Worm (Caenorhabditis elegans) whole organism, L3 larva: ENCODE results near the gene ifas-1.

Experiments
- R02D3.7 ChIP-seq: fragments of 150-350 bp; optimal IDR thresholded peaks from 2 replicates; lab custom pipeline; 2014; ENCODE audit warnings: missing biosample characterization, missing genetic modification characterization
- ZK546.5 ChIP-seq: sonication (generic microtip); optimal IDR thresholded peaks from 2 replicates; lab custom pipeline; 2017; ENCODE audit warnings: missing biosample characterization, missing genetic modification characterization
- ceh-16 ChIP-seq: sonication (generic microtip); optimal IDR thresholded peaks from 2 replicates; lab custom pipeline; 2017; ENCODE audit warnings: missing biosample characterization, missing genetic modification characterization
- ceh-28 ChIP-seq: fragments of 150-350 bp; optimal IDR thresholded peaks from 2 replicates; lab custom pipeline; 2014; ENCODE audit warnings: missing biosample characterization, missing genetic modification reagents, missing genetic modification characterization
- ceh-9 ChIP-seq: sonication (generic microtip); optimal IDR thresholded peaks from 2 replicates; lab custom pipeline; 2018; ENCODE audit warnings: missing biosample characterization, missing genetic modification characterization
- egl-27 ChIP-seq: sonication (generic microtip); optimal IDR thresholded peaks from 4 replicates; lab custom pipeline; 2017; ENCODE audit warnings: missing biosample characterization, missing genetic modification reagents, missing genetic modification characterization
- egl-5 ChIP-seq: fragments of 150-350 bp; optimal IDR thresholded peaks from 2 replicates; lab custom pipeline; 2017; ENCODE audit warnings: missing biosample characterization, missing genetic modification reagents, missing genetic modification characterization, inconsistent platforms
- elt-1 ChIP-seq: fragments of 150-350 bp; optimal IDR thresholded peaks from 2 replicates; lab custom pipeline; 2014; ENCODE audit warnings: missing biosample characterization, missing genetic modification characterization
- elt-2 ChIP-seq: sonication (generic microtip); optimal IDR thresholded peaks from 2 replicates; lab custom pipeline; 2016; ENCODE audit warnings: missing genetic modification reagents, mild to moderate bottlenecking, missing genetic modification characterization, missing compliant biosample characterization
- elt-3 ChIP-seq, 3 experiments: fragments of 150-350 bp in 1 of 3; sonication (generic microtip) in 2 of 3; optimal IDR thresholded peaks; 2 replicates in 2 of 3; 4 replicates in 1 of 3; lab custom pipeline; 2014 to 2017; ENCODE audit warnings: missing biosample characterization in 3 of 3, missing genetic modification characterization in 3 of 3
- eor-1 ChIP-seq, 2 experiments: fragments of 150-350 bp; optimal IDR thresholded peaks; 2 replicates each; lab custom pipeline; 2014 to 2018; ENCODE audit warnings: missing biosample characterization in 2 of 2, missing genetic modification characterization in 2 of 2
- fkh-10 ChIP-seq: sonication (generic microtip); optimal IDR thresholded peaks from 2 replicates; lab custom pipeline; 2017; ENCODE audit warnings: missing biosample characterization, missing genetic modification reagents, missing genetic modification characterization
- fkh-2 ChIP-seq: fragments of 150-350 bp; optimal IDR thresholded peaks from 2 replicates; lab custom pipeline; 2014; ENCODE audit warnings: missing biosample characterization, missing genetic modification reagents, missing genetic modification characterization
- hmg-11 ChIP-seq: sonication (generic microtip); optimal IDR thresholded peaks from 2 replicates; lab custom pipeline; 2016; ENCODE audit warnings: missing genetic modification characterization, missing compliant biosample characterization
- jun-1 ChIP-seq: fragments of 150-350 bp; optimal IDR thresholded peaks from 2 replicates; lab custom pipeline; 2014; ENCODE audit warnings: missing biosample characterization, missing genetic modification reagents, missing genetic modification characterization
- lsy-12 ChIP-seq: sonication (generic microtip); optimal IDR thresholded peaks from 2 replicates; lab custom pipeline; 2016; ENCODE audit warnings: mild to moderate bottlenecking, missing genetic modification characterization, missing compliant biosample characterization
- mdl-1 ChIP-seq: fragments of 150-350 bp; optimal IDR thresholded peaks from 2 replicates; lab custom pipeline; 2014; ENCODE audit warnings: missing biosample characterization, missing genetic modification characterization
- mml-1 ChIP-seq: fragments of 150-350 bp; sonication (generic microtip); optimal IDR thresholded peaks from 3 replicates; lab custom pipeline; 2014; ENCODE audit warnings: missing biosample characterization, missing genetic modification characterization
- nhr-11 ChIP-seq: fragments of 150-350 bp; optimal IDR thresholded peaks from 2 replicates; lab custom pipeline; 2014; ENCODE audit warnings: missing biosample characterization, missing genetic modification characterization
- nhr-12 ChIP-seq: fragments of 150-350 bp; optimal IDR thresholded peaks from 2 replicates; lab custom pipeline; 2014; ENCODE audit warnings: missing biosample characterization, missing genetic modification characterization
- nhr-23 ChIP-seq: fragments of 150-350 bp; optimal IDR thresholded peaks from 2 replicates; lab custom pipeline; 2014; ENCODE audit warnings: missing biosample characterization, missing genetic modification reagents, missing genetic modification characterization
- nhr-237 ChIP-seq: fragments of 150-350 bp; optimal IDR thresholded peaks from 2 replicates; lab custom pipeline; 2014; ENCODE audit warnings: missing biosample characterization, missing genetic modification characterization
- nhr-25 ChIP-seq: sonication (generic microtip); optimal IDR thresholded peaks from 2 replicates; lab custom pipeline; 2017; ENCODE audit warnings: missing biosample characterization, missing genetic modification characterization
- nhr-28 ChIP-seq: fragments of 150-350 bp; optimal IDR thresholded peaks from 2 replicates; lab custom pipeline; 2014; ENCODE audit warnings: missing biosample characterization, missing genetic modification characterization
- nhr-43 ChIP-seq: sonication (generic microtip); optimal IDR thresholded peaks from 2 replicates; lab custom pipeline; 2016; ENCODE audit warnings: mild to moderate bottlenecking, missing genetic modification characterization, missing compliant biosample characterization; ENCODE audit not compliant: poor library complexity, severe bottlenecking
- nhr-67 ChIP-seq: fragments of 150-350 bp; optimal IDR thresholded peaks from 2 replicates; lab custom pipeline; 2014; ENCODE audit warnings: missing biosample characterization, missing genetic modification characterization
- nhr-76 ChIP-seq: fragments of 150-350 bp; sonication (generic microtip); optimal IDR thresholded peaks from 5 replicates; lab custom pipeline; 2014; ENCODE audit warnings: missing biosample characterization, missing genetic modification characterization
- nhr-77 ChIP-seq: fragments of 150-350 bp; optimal IDR thresholded peaks from 2 replicates; lab custom pipeline; 2014; ENCODE audit warnings: missing biosample characterization, missing genetic modification characterization
- pha-4 ChIP-seq: fragments of 150-350 bp; optimal IDR thresholded peaks from 2 replicates; lab custom pipeline; 2014; ENCODE audit warnings: missing biosample characterization, missing genetic modification reagents, missing genetic modification characterization
- pqm-1 ChIP-seq: fragments of 150-350 bp; optimal IDR thresholded peaks from 2 replicates; lab custom pipeline; 2017; ENCODE audit warnings: missing biosample characterization, missing genetic modification characterization, inconsistent platforms
- snpc-4 ChIP-seq: fragments of 150-350 bp; optimal IDR thresholded peaks from 2 replicates; lab custom pipeline; 2014; ENCODE audit warnings: missing biosample characterization, missing genetic modification characterization
- tbx-2 ChIP-seq: sonication (generic microtip); optimal IDR thresholded peaks from 2 replicates; lab custom pipeline; 2016; ENCODE audit warnings: mild to moderate bottlenecking, missing genetic modification characterization, missing compliant biosample characterization
- unc-62 ChIP-seq: fragments of 150-350 bp; sonication (generic microtip); optimal IDR thresholded peaks from 4 replicates; lab custom pipeline; 2014; ENCODE audit warnings: missing biosample characterization, missing genetic modification reagents, missing genetic modification characterization
- ztf-11 ChIP-seq: fragments of 150-350 bp; optimal IDR thresholded peaks from 2 replicates; lab custom pipeline; 2014; ENCODE audit warnings: missing biosample characterization, missing genetic modification characterization
- ztf-4 ChIP-seq: fragments of 150-350 bp; optimal IDR thresholded peaks from 2 replicates; lab custom pipeline; 2014; ENCODE audit warnings: missing biosample characterization, missing genetic modification characterization

Gene ifas-1

ce11 chrII:3647111-3647510, 41.4 kb downstream of the ifas-1 start, which contains the start of gene fbxb-33:
TSS of gene fbxb-33 (plus strand) at chrII:3647411.
- no peak for TF ChIP-seq elt-1 (tag; lab: Kevin White, UChicago)
- TF ChIP-seq eor-1 (tag; optimal IDR thresholded peaks at IDR 0.05; lab: Kevin White, UChicago): no peak
- no peak for TF ChIP-seq nhr-12 (tag; lab: Kevin White, UChicago)
- no peak for TF ChIP-seq mml-1 (tag; lab: Kevin White, UChicago)
- no peak for TF ChIP-seq lsy-12 (tag; lab: Kevin White, UChicago)
- no peak for TF ChIP-seq ceh-16
- no peak for TF ChIP-seq ZK546.5 (tag; lab: Kevin White, UChicago)
- TF ChIP-seq ztf-4: no peak
- no peak for TF ChIP-seq pqm-1 (tag; lab: Kevin White, UChicago)

- TF ChIP-seq mml-1 (tag; lab: Kevin White, UChicago) (no peak), nhr-25 (no peak), nhr-77 (tag; lab: Kevin White, UChicago) (no peak), nhr-43 (tag; lab: Kevin White, UChicago) (no peak), fkh-2 (no peak), R02D3.7 (tag; lab: Kevin White, UChicago) (no peak), unc-62 (GFP tag; lab: Kevin White, UChicago) (no peak), ceh-9 (tag; lab: Kevin White, UChicago) (no peak), jun-1 (no peak), elt-2 (tag; lab: Kevin White, UChicago) (no peak), lsy-12 (tag; lab: Kevin White, UChicago) (no peak), nhr-76 (tag; lab: Kevin White, UChicago) (no peak), nhr-11 (tag; lab: Kevin White, UChicago) (no peak), egl-27 (tag; lab: Kevin White, UChicago) (no peak), snpc-4 (tag; lab: Kevin White, UChicago) (no peak), nhr-67 (no peak)
Measured at ce11 chrII:3641197-3641596, 47.3 kb downstream of the ifas-1 start, which contains the start of gene M151.1. TSS of gene M151.1 (plus strand) at chrII:3641497.

- TF ChIP-seq nhr-76 (tag; lab: Kevin White, UChicago) (no peak), egl-27 (tag; lab: Kevin White, UChicago) (no peak), tbx-2 (tag; lab: Kevin White, UChicago) (no peak), unc-62 (GFP tag; lab: Kevin White, UChicago) (no peak), fkh-10 (GFP tag; lab: Kevin White, UChicago) (no peak), egl-5 (tag; lab: Kevin White, UChicago) (no peak), pha-4 (tag; lab: Kevin White, UChicago) (no peak), ceh-28 (tag; lab: Kevin White, UChicago) (no peak), elt-3 (tag; optimal IDR thresholded peaks at IDR 0.05; lab: Kevin White, UChicago) (no peak), ztf-4 (no peak), ZK546.5 (tag; lab: Kevin White, UChicago) (no peak), nhr-28 (no peak), elt-1 (tag; lab: Kevin White, UChicago) (no peak), mdl-1 (tag; lab: Kevin White, UChicago) (no peak), jun-1 (no peak)
Measured at ce11 chrII:3640197-3640596, 48.3 kb downstream of the ifas-1 start, which contains the start of gene M151.10. TSS of gene M151.10 (minus strand) at chrII:3640297.

ce11 chrII:3639238-3639637, 49.3 kb downstream of the ifas-1 start, which contains the start of gene fbxb-31:
TSS of gene fbxb-31 (minus strand) at chrII:3639338.
- TF ChIP-seq nhr-67: no peak
- TF ChIP-seq unc-62 (GFP tag; lab: Kevin White, UChicago): no peak
- no peak for TF ChIP-seq ztf-11
- no peak for TF ChIP-seq snpc-4 (tag; lab: Kevin White, UChicago)
- no peak for TF ChIP-seq pha-4 (tag; lab: Kevin White, UChicago)
- no peak for TF ChIP-seq nhr-23
- TF ChIP-seq hmg-11 (tag; lab: Kevin White, UChicago): no peak
- TF ChIP-seq mml-1 (tag; lab: Kevin White, UChicago): no peak
- no peak for TF ChIP-seq nhr-237 (tag; lab: Kevin White, UChicago)
